Fruit fly (Drosophila melanogaster): ENCODE measurements around the gene CG42359.

CG42359 gene

dm6 chr3R:19162135-19162616, at the start of gene CG42359, which contains the start of gene Nsun5 (continued):
- peak; percentile 81 for TF ChIP-seq CG1233 (GFP tag; optimal IDR thresholded peaks at IDR 0.05)
- peak; percentile 91 for TF ChIP-seq CG9727 (GFP tag; optimal IDR thresholded peaks at IDR 0.05)
- peak; percentile 84 for TF ChIP-seq CG3847 (GFP tag; IDR thresholded peaks at IDR 0.05)
- peak; percentile 68 for TF ChIP-seq CG33557 (GFP tag; optimal IDR thresholded peaks at IDR 0.05)
- TF ChIP-seq Dek (tag; optimal IDR thresholded peaks at IDR 0.05) = peak; percentile 83
- peak; percentile 93 to 95 for TF ChIP-seq dpn (GFP tag; optimal IDR thresholded peaks at IDR 0.05)
- peak; percentile 91 for TF ChIP-seq Xrp1 (GFP tag; IDR thresholded peaks at IDR 0.05)
- peak; percentile 96 for TF ChIP-seq CG12391 (tag; optimal IDR thresholded peaks at IDR 0.05)
- peak; percentile 79 for TF ChIP-seq CG4328 (GFP tag; optimal IDR thresholded peaks at IDR 0.05)
- peak; percentile 94 for TF ChIP-seq sob (GFP tag; IDR thresholded peaks at IDR 0.05)
- TF ChIP-seq CG16779 (GFP tag; IDR thresholded peaks at IDR 0.05) = 0 out of 2 replicates have a peak, but pooled peaks have one; percentile 35
- TF ChIP-seq Awh (GFP tag; IDR thresholded peaks at IDR 0.05) = peak; percentile 85
- TF ChIP-seq CG8478 (optimal IDR thresholded peaks at IDR 0.05) = no peak
- peak; percentile 82 for TF ChIP-seq trh (GFP tag; optimal IDR thresholded peaks at IDR 0.05)
- peak; percentile 91 for TF ChIP-seq B-H2 (GFP tag; optimal IDR thresholded peaks at IDR 0.05)
- TF ChIP-seq CG17568 (GFP tag; optimal IDR thresholded peaks at IDR 0.05) = peak; percentile 76
- TF ChIP-seq Doc3 (GFP tag; IDR thresholded peaks at IDR 0.05; ENCODE audit: partially characterized antibody) = peak; percentile 94
- peak; percentile 73; the same call in 2 of the 3 replicates for TF ChIP-seq gce (GFP tag; IDR thresholded peaks at IDR 0.05)
- peak; percentile 72 for TF ChIP-seq Hey (tag; optimal IDR thresholded peaks at IDR 0.05)
- TF ChIP-seq CG4360 (GFP tag; IDR thresholded peaks at IDR 0.05) = peak; percentile 57; the same call in 1 of the 2 replicates
- TF ChIP-seq CG6854 (GFP tag; optimal IDR thresholded peaks at IDR 0.05) = peak; percentile 28
- peak; percentile 96 for TF ChIP-seq lilli (GFP tag; optimal IDR thresholded peaks at IDR 0.05)
- peak; percentile 99 for TF ChIP-seq sd (tag; optimal IDR thresholded peaks at IDR 0.05)
- no peak for TF ChIP-seq prd (optimal IDR thresholded peaks at IDR 0.05)
- TF ChIP-seq prd (GFP tag; IDR thresholded peaks at IDR 0.05) = peak; percentile 95
- TF ChIP-seq CG5180 (GFP tag; optimal IDR thresholded peaks at IDR 0.05) = no peak
- TF ChIP-seq Rx (GFP tag; IDR thresholded peaks at IDR 0.05) = peak; percentile 84
- TF ChIP-seq CG15479 (GFP tag; optimal IDR thresholded peaks at IDR 0.05) = peak; percentile 82
- peak; percentile 48; the same call in 1 of the 2 replicates for TF ChIP-seq Ravus (GFP tag; IDR thresholded peaks at IDR 0.05)
- peak; percentile 88 for TF ChIP-seq CrebB (tag; optimal IDR thresholded peaks at IDR 0.05)
- peak; percentile 91 for TF ChIP-seq Bgb (GFP tag; IDR thresholded peaks at IDR 0.05; ENCODE audit: partially characterized antibody)
- TF ChIP-seq CG12236 (GFP tag; optimal IDR thresholded peaks at IDR 0.05) = peak; percentile 87
- TF ChIP-seq Dad (GFP tag; optimal IDR thresholded peaks at IDR 0.05) = peak; percentile 85
- TF ChIP-seq ems (GFP tag; optimal IDR thresholded peaks at IDR 0.05) = peak; percentile 94
- peak; percentile 85 for TF ChIP-seq CG4282 (GFP tag; optimal IDR thresholded peaks at IDR 0.05)
- peak; percentile 96 for TF ChIP-seq CG1603 (tag; optimal IDR thresholded peaks at IDR 0.05)
- TF ChIP-seq br (optimal IDR thresholded peaks at IDR 0.05) = no peak
- peak; percentile 85 for TF ChIP-seq esg (GFP tag; conservative IDR thresholded peaks at IDR 0.05)
- peak; percentile 56 for TF ChIP-seq CG6813 (GFP tag; optimal IDR thresholded peaks at IDR 0.05)
- peak; percentile 92 for TF ChIP-seq CG17361 (GFP tag; IDR thresholded peaks at IDR 0.05)
- peak; percentile 73 for TF ChIP-seq klu (GFP tag; IDR thresholded peaks at IDR 0.05)
- TF ChIP-seq kay (GFP tag; optimal IDR thresholded peaks at IDR 0.05) = peak; percentile 72
- TF ChIP-seq Lim3 (GFP tag; IDR thresholded peaks at IDR 0.05) = no peak
- peak; percentile 99 for TF ChIP-seq Ets65A (GFP tag)
- peak; percentile 71; the same call in 1 of the 2 replicates for TF ChIP-seq peb (GFP tag; IDR thresholded peaks at IDR 0.05)
- TF ChIP-seq Atf3 (GFP tag; optimal IDR thresholded peaks at IDR 0.05) = peak; percentile 82
- TF ChIP-seq CG11695 (GFP tag; IDR thresholded peaks at IDR 0.05) = peak; percentile 83
- TF ChIP-seq jing (GFP tag; optimal IDR thresholded peaks at IDR 0.05) = peak; percentile 75
- TF ChIP-seq slp2 (GFP tag; optimal IDR thresholded peaks at IDR 0.05) = peak; percentile 88
- TF ChIP-seq run (tag; optimal IDR thresholded peaks at IDR 0.05) = peak; percentile 76
- peak; percentile 87 for TF ChIP-seq eyg (GFP tag; optimal IDR thresholded peaks at IDR 0.05)
- no peak for TF ChIP-seq eve (GFP tag; optimal IDR thresholded peaks at IDR 0.05)
